Worm (Caenorhabditis elegans) whole organism, L1 larva: ENCODE data around the gene nspa-9.

Experiments used
- C04F5.9 ChIP-seq: sonication (generic microtip); optimal IDR thresholded peaks from 2 replicates; lab custom pipeline; 2016; ENCODE audit warnings: missing genetic modification characterization, missing compliant biosample characterization
- C16A3.4 ChIP-seq: fragments of 150-350 bp; optimal IDR thresholded peaks from 2 replicates; lab custom pipeline; 2014; ENCODE audit warnings: missing biosample characterization, missing genetic modification characterization
- C34B4.2 ChIP-seq: sonication (generic microtip); optimal IDR thresholded peaks from 2 replicates; lab custom pipeline; 2017; ENCODE audit warnings: mild to moderate bottlenecking, missing genetic modification characterization, missing compliant biosample characterization
- Y116A8C.19 ChIP-seq: sonication (generic microtip); optimal IDR thresholded peaks from 2 replicates; lab custom pipeline; 2016; ENCODE audit warnings: missing compliant biosample characterization, missing genetic modification characterization, borderline replicate concordance
- aha-1 ChIP-seq: fragments of 150-350 bp; optimal IDR thresholded peaks from 2 replicates; lab custom pipeline; 2014; ENCODE audit warnings: missing biosample characterization, missing genetic modification characterization
- alr-1 ChIP-seq: fragments of 200-800 bp; sonication (Bioruptor generic); optimal IDR thresholded peaks from 2 replicates; lab custom pipeline; 2018; ENCODE audit warnings: borderline replicate concordance, mild to moderate bottlenecking, missing genetic modification characterization, missing compliant biosample characterization
- aly-2 ChIP-seq: fragments of 150-350 bp; optimal IDR thresholded peaks from 2 replicates; lab custom pipeline; 2014; ENCODE audit warnings: missing biosample characterization, missing genetic modification characterization
- ama-1 ChIP-seq: fragments of 150-350 bp; optimal IDR thresholded peaks from 2 replicates; lab custom pipeline; 2014
- blmp-1 ChIP-seq: fragments of 150-350 bp; optimal IDR thresholded peaks from 2 replicates; lab custom pipeline; 2014; ENCODE audit warnings: missing biosample characterization, missing genetic modification characterization
- ceh-63 ChIP-seq: fragments of 200-800 bp; sonication (Bioruptor generic); optimal IDR thresholded peaks from 2 replicates; lab custom pipeline; 2018; ENCODE audit warnings: mild to moderate bottlenecking, missing genetic modification characterization, missing compliant biosample characterization
- ceh-8 ChIP-seq: fragments of 200-800 bp; sonication (Bioruptor generic); optimal IDR thresholded peaks from 2 replicates; lab custom pipeline; 2018; ENCODE audit warnings: mild to moderate bottlenecking, missing genetic modification characterization, moderate library complexity, missing compliant biosample characterization
- ces-1 ChIP-seq: fragments of 150-350 bp; optimal IDR thresholded peaks from 2 replicates; lab custom pipeline; 2014; ENCODE audit warnings: missing biosample characterization, missing genetic modification reagents, missing genetic modification characterization
- dsc-1 ChIP-seq: sonication (generic microtip); optimal IDR thresholded peaks from 2 replicates; lab custom pipeline; 2016; ENCODE audit warnings: mild to moderate bottlenecking, missing genetic modification characterization, missing compliant biosample characterization
- efl-1 ChIP-seq, 4 experiments: fragments of 150-350 bp; optimal IDR thresholded peaks in 3 of 4; peaks in 1 of 4; 1 replicate in 1 of 4; 2 replicates in 3 of 4; lab custom pipeline; 2014; ENCODE audit warnings: missing biosample characterization in 2 of 4, missing genetic modification characterization in 2 of 4, missing genetic modification reagents in 2 of 4
- egl-27 ChIP-seq, 2 experiments: fragments of 150-350 bp in 1 of 2; sonication (generic microtip); optimal IDR thresholded peaks; 3 replicates each; lab custom pipeline; 2017 to 2018; ENCODE audit warnings: missing biosample characterization in 2 of 2, missing genetic modification characterization in 2 of 2, missing genetic modification reagents in 2 of 2
- elt-3 ChIP-seq, 6 experiments: fragments of 150-350 bp in 1 of 6; sonication (generic microtip); optimal IDR thresholded peaks; 2 replicates each; lab custom pipeline; 2017 to 2018; ENCODE audit warnings: missing biosample characterization in 6 of 6, missing genetic modification characterization in 6 of 6, inconsistent platforms in 1 of 6
- fkh-10 ChIP-seq: sonication (generic microtip); optimal IDR thresholded peaks from 2 replicates; lab custom pipeline; 2017; ENCODE audit warnings: missing biosample characterization, missing genetic modification reagents, missing genetic modification characterization
- fos-1 ChIP-seq: fragments of 150-350 bp; optimal IDR thresholded peaks from 2 replicates; lab custom pipeline; 2014; ENCODE audit warnings: missing biosample characterization, missing genetic modification characterization
- grh-1 ChIP-seq: fragments of 200-800 bp; sonication (Bioruptor generic); IDR thresholded peaks from 2 replicates; pipeline ENCODE4 v1.3.6; 2022; ENCODE audit warnings: missing genetic modification reagents, missing genetic modification characterization, missing compliant biosample characterization
- hpl-2 ChIP-seq: fragments of 150-350 bp; optimal IDR thresholded peaks from 2 replicates; lab custom pipeline; 2014; ENCODE audit warnings: missing biosample characterization, missing genetic modification reagents, missing genetic modification characterization
- jun-1 ChIP-seq: fragments of 150-350 bp; optimal IDR thresholded peaks from 2 replicates; lab custom pipeline; 2014; ENCODE audit warnings: missing biosample characterization, missing genetic modification reagents, missing genetic modification characterization
- lin-13 ChIP-seq: fragments of 150-350 bp; optimal IDR thresholded peaks from 2 replicates; lab custom pipeline; 2014; ENCODE audit warnings: missing biosample characterization, missing genetic modification reagents, missing genetic modification characterization
- lin-14 ChIP-seq: fragments of 200-800 bp; sonication (Bioruptor generic); optimal IDR thresholded peaks from 2 replicates; lab custom pipeline; 2018; ENCODE audit warnings: mild to moderate bottlenecking, missing genetic modification characterization, moderate library complexity, missing compliant biosample characterization
- lin-15B ChIP-seq: fragments of 150-350 bp; sonication (generic microtip); optimal IDR thresholded peaks from 3 replicates; lab custom pipeline; 2014; ENCODE audit warnings: missing biosample characterization, missing genetic modification characterization
- lin-35 ChIP-seq, 2 experiments: fragments of 150-350 bp; optimal IDR thresholded peaks; 2 replicates each; lab custom pipeline; 2014; ENCODE audit warnings: missing biosample characterization in 2 of 2, missing genetic modification characterization in 2 of 2, missing genetic modification reagents in 2 of 2
- lsy-2 ChIP-seq, 2 experiments: fragments of 150-350 bp; optimal IDR thresholded peaks; 2 replicates each; lab custom pipeline; 2014; ENCODE audit warnings: missing biosample characterization in 2 of 2, missing genetic modification characterization in 2 of 2
- mef-2 ChIP-seq: fragments of 150-350 bp; optimal IDR thresholded peaks from 2 replicates; lab custom pipeline; 2014; ENCODE audit warnings: missing biosample characterization, missing genetic modification characterization
- mep-1 ChIP-seq: fragments of 150-350 bp; optimal IDR thresholded peaks from 2 replicates; lab custom pipeline; 2014; ENCODE audit warnings: missing biosample characterization, missing genetic modification characterization
- nhr-11 ChIP-seq: fragments of 150-350 bp; optimal IDR thresholded peaks from 2 replicates; lab custom pipeline; 2014; ENCODE audit warnings: missing biosample characterization, missing genetic modification characterization
- nhr-19 ChIP-seq: fragments of 200-800 bp; sonication (Bioruptor generic); conservative IDR thresholded peaks from 2 replicates; pipeline ENCODE4 v1.3.6; 2022; ENCODE audit warnings: missing genetic modification characterization, missing compliant biosample characterization
- nhr-20 ChIP-seq: sonication (generic microtip); optimal IDR thresholded peaks from 2 replicates; lab custom pipeline; 2016; ENCODE audit warnings: mild to moderate bottlenecking, missing genetic modification characterization, missing compliant biosample characterization
- nhr-28 ChIP-seq: fragments of 150-350 bp; optimal IDR thresholded peaks from 2 replicates; lab custom pipeline; 2014; ENCODE audit warnings: missing biosample characterization, missing genetic modification characterization
- nhr-71 ChIP-seq: sonication (generic microtip); optimal IDR thresholded peaks from 2 replicates; lab custom pipeline; 2016; ENCODE audit warnings: mild to moderate bottlenecking, missing genetic modification characterization, moderate library complexity, missing compliant biosample characterization
- nhr-85 ChIP-seq: sonication (generic microtip); peaks from one replicate; lab custom pipeline; 2016; ENCODE audit warnings: missing genetic modification characterization, inconsistent platforms, missing compliant biosample characterization
- nhr-90 ChIP-seq: sonication (generic microtip); optimal IDR thresholded peaks from 2 replicates; lab custom pipeline; 2016; ENCODE audit warnings: mild to moderate bottlenecking, missing genetic modification characterization, missing compliant biosample characterization; ENCODE audit not compliant: poor library complexity
- pag-3 ChIP-seq: sonication (generic microtip); optimal IDR thresholded peaks from 2 replicates; lab custom pipeline; 2017; ENCODE audit warnings: missing genetic modification characterization, mild to moderate bottlenecking, missing compliant biosample characterization, antibody characterized with exemption, borderline replicate concordance; ENCODE audit not compliant: insufficient read depth
- rnt-1 ChIP-seq: sonication (generic microtip); optimal IDR thresholded peaks from 2 replicates; lab custom pipeline; 2016; ENCODE audit warnings: mild to moderate bottlenecking, missing genetic modification characterization, moderate library complexity, missing compliant biosample characterization
- skn-1 ChIP-seq: fragments of 150-350 bp; optimal IDR thresholded peaks from 2 replicates; lab custom pipeline; 2014; ENCODE audit warnings: missing biosample characterization, missing genetic modification characterization
- snpc-4 ChIP-seq: fragments of 150-350 bp; optimal IDR thresholded peaks from 2 replicates; lab custom pipeline; 2014; ENCODE audit warnings: missing biosample characterization, missing genetic modification characterization
- snu-23 ChIP-seq: sonication (generic microtip); optimal IDR thresholded peaks from 2 replicates; lab custom pipeline; 2016; ENCODE audit warnings: missing genetic modification characterization, missing compliant biosample characterization
- sox-4 ChIP-seq: sonication (generic microtip); optimal IDR thresholded peaks from 2 replicates; lab custom pipeline; 2016; ENCODE audit warnings: missing genetic modification characterization, missing compliant biosample characterization
- sup-37 ChIP-seq: fragments of 200-800 bp; sonication (Bioruptor generic); optimal IDR thresholded peaks from 2 replicates; lab custom pipeline; 2018; ENCODE audit warnings: mild to moderate bottlenecking, missing genetic modification characterization, missing compliant biosample characterization
- tbx-2 ChIP-seq: sonication (generic microtip); optimal IDR thresholded peaks from 2 replicates; lab custom pipeline; 2016; ENCODE audit warnings: missing genetic modification characterization, missing compliant biosample characterization
- tlp-1 ChIP-seq: fragments of 150-350 bp; optimal IDR thresholded peaks from 2 replicates; lab custom pipeline; 2014; ENCODE audit warnings: missing biosample characterization, missing genetic modification characterization
- unc-62 ChIP-seq: fragments of 150-350 bp; optimal IDR thresholded peaks from 2 replicates; lab custom pipeline; 2014; ENCODE audit warnings: missing biosample characterization, missing genetic modification reagents, missing genetic modification characterization
- unc-86 ChIP-seq: sonication (generic microtip); optimal IDR thresholded peaks from 2 replicates; lab custom pipeline; 2016; ENCODE audit warnings: missing genetic modification characterization, missing compliant biosample characterization
- vab-15 ChIP-seq: sonication (generic microtip); optimal IDR thresholded peaks from 2 replicates; lab custom pipeline; 2017; ENCODE audit warnings: missing genotype, mild to moderate bottlenecking, missing genetic modification characterization, missing compliant biosample characterization
- zag-1 ChIP-seq: fragments of 150-350 bp; optimal IDR thresholded peaks from 2 replicates; lab custom pipeline; 2014; ENCODE audit warnings: missing biosample characterization, missing genetic modification characterization
- zip-4 ChIP-seq: fragments of 200-800 bp; sonication (Bioruptor generic); optimal IDR thresholded peaks from 2 replicates; lab custom pipeline; 2018; ENCODE audit warnings: mild to moderate bottlenecking, missing genetic modification characterization, moderate library complexity, missing compliant biosample characterization
- ztf-4 ChIP-seq: fragments of 150-350 bp; optimal IDR thresholded peaks from 2 replicates; lab custom pipeline; 2014; ENCODE audit warnings: missing biosample characterization, missing genetic modification characterization

nspa-9 gene

ce11 chrX:11718751-11719150 lies 20.1 kb upstream of the nspa-9 start:
- no peak for TF ChIP-seq nhr-28
- TF ChIP-seq snpc-4 (tag; lab: Kevin White, UChicago): no peak
- TF ChIP-seq lin-14 (GFP tag; lab: Kevin White, UChicago): peak; percentile 20
- TF ChIP-seq nhr-11: no peak

DNA sequence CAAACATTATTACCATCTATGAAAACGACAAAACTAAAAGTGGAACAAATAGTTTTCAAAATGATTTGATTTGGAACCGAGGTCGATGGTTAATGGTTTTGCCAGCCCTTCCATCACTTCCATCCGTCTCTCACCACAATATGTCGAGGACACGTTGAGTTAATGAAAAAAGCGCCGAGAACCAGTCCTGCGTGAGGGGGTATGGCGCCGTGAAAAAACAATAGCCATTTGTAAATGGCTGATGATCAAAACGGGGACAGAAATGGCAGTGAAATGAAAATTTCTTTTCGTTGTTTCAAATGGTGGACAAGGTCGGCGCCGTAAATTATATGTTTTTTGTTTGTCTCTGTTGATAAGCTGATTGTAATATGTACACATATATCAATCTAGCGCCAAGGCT lies 18.8 kb upstream of the nspa-9 start:
- TF ChIP-seq nhr-71 (peak; percentile 0), blmp-1 (peak; percentile 79), zag-1 (tag; lab: Kevin White, UChicago) (no peak), snpc-4 (tag; lab: Kevin White, UChicago) (no peak), mep-1 (tag; lab: Kevin White, UChicago) (no peak), alr-1 (tag; lab: Kevin White, UChicago) (no peak), unc-62 (GFP tag; lab: Kevin White, UChicago) (no peak), rnt-1 (tag; lab: Kevin White, UChicago) (no peak), C34B4.2 (tag; lab: Kevin White, UChicago) (no peak), dsc-1 (no peak), C04F5.9 (tag; lab: Kevin White, UChicago) (no peak), aha-1 (tag; lab: Kevin White, UChicago) (no peak), nhr-90 (tag; lab: Kevin White, UChicago) (peak; percentile 51), nhr-20 (tag; lab: Kevin White, UChicago) (peak; percentile 36), zip-4 (GFP tag; lab: Kevin White, UChicago) (no peak), efl-1 (optimal IDR thresholded peaks at IDR 0.05; lab: Kevin White, UChicago) (no peak), efl-1 (GFP tag; optimal IDR thresholded peaks at IDR 0.05 in 1 of 2; lab: Kevin White, UChicago) (no peak), ces-1 (GFP tag; lab: Kevin White, UChicago) (no peak), fos-1 (no peak), pag-3 (tag; lab: Kevin White, UChicago) (no peak), ceh-63 (GFP tag; lab: Kevin White, UChicago) (no peak), sup-37 (no peak), lsy-2 (tag; optimal IDR thresholded peaks at IDR 0.05; lab: Kevin White, UChicago) (no peak), unc-86 (tag; lab: Kevin White, UChicago) (no peak), C16A3.4 (tag; lab: Kevin White, UChicago) (no peak), sox-4 (tag; lab: Kevin White, UChicago) (no peak), ceh-8 (GFP tag; lab: Kevin White, UChicago) (no peak), grh-1 (GFP tag; lab: Robert Waterston, UW) (peak; percentile 5; the same call in 1 of the 2 replicates), fkh-10 (GFP tag; lab: Kevin White, UChicago) (no peak), hpl-2 (GFP tag; lab: Kevin White, UChicago) (no peak), lin-15B (tag; lab: Kevin White, UChicago) (no peak), egl-27 (tag; optimal IDR thresholded peaks at IDR 0.05; lab: Kevin White, UChicago) (no peak), Y116A8C.19 (no peak), lin-13 (GFP tag; lab: Kevin White, UChicago) (no peak), elt-3 (tag; optimal IDR thresholded peaks at IDR 0.05; lab: Kevin White, UChicago) (peak in 2 of 6 experiments; percentile 2 to 4), skn-1 (no peak), ama-1 (no peak), nhr-85 (tag; lab: Kevin White, UChicago) (peak; percentile 88), mef-2 (tag; lab: Kevin White, UChicago) (no peak), snu-23 (peak; percentile 25), jun-1 (no peak), ztf-4 (tag; lab: Kevin White, UChicago) (no peak), aly-2 (no peak), tlp-1 (tag; lab: Kevin White, UChicago) (no peak), lin-35 (GFP tag; optimal IDR thresholded peaks at IDR 0.05; lab: Kevin White, UChicago) (no peak), nhr-19 (GFP tag; lab: Robert Waterston, UW) (no peak), vab-15 (tag; lab: Kevin White, UChicago) (no peak), tbx-2 (tag; lab: Kevin White, UChicago) (no peak), lin-14 (GFP tag; lab: Kevin White, UChicago) (peak; percentile 63), nhr-28 (no peak)
